Fruit fly (Drosophila melanogaster) whole organism: ENCODE measurements around the gene Idgf1.
A peak's percentile ranks its signal among the peaks of the same experiment; 100 is the strongest.

ENCODE experiments used
- CG8478 ChIP-seq: fragments of >200 bp; optimal IDR thresholded peaks from 2 replicates; lab custom pipeline; 2018; ENCODE audit warnings: inconsistent platforms
- Dll ChIP-seq: fragments of >200 bp; optimal IDR thresholded peaks from 2 replicates; lab custom pipeline; 2017
- EcR ChIP-seq, 2 experiments: fragments of >200 bp; optimal IDR thresholded peaks; 2 replicates each; lab custom pipeline; 2017; ENCODE audit warnings: missing biosample characterization in 2 of 2, missing genetic modification characterization in 2 of 2, missing genetic modification reagents in 2 of 2
- pan ChIP-seq: fragments of >200 bp; optimal IDR thresholded peaks from 2 replicates; lab custom pipeline; 2017
- psq ChIP-seq: fragments of >200 bp; optimal IDR thresholded peaks from 2 replicates; lab custom pipeline; 2017
- usp ChIP-seq: fragments of >200 bp; optimal IDR thresholded peaks from 2 replicates; lab custom pipeline; 2017; ENCODE audit warnings: missing biosample characterization, missing genetic modification characterization, mixed read lengths

Gene Idgf1

DNA sequence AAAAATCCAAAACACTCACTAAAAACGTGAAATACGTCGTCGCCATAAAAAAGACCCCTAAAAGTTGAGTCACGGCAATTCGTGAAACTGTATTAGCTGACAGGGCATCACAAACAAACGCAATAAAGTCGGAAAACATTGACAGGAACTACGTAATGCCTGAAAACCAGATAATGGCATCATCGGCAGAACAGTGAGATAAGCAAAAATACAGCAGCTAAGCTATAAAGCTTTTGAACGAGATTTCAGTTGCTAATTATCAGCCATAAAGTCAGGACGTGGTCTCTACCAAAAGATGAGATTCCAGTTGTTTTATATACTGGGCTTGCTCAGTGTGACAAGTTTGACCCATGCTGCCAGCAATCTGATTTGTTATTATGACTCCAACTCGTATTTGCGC, at the start of gene Idgf1:
Gene Idgf1, plus strand, starts transcription at position 245 of the 400 bp plus-strand sequence.
- TF ChIP-seq CG8478 = no peak
- TF ChIP-seq EcR (GFP tag; optimal IDR thresholded peaks at IDR 0.05; lab: Kevin White, UChicago) = no peak
- no peak for TF ChIP-seq pan
- no peak for TF ChIP-seq usp
- no peak for TF ChIP-seq psq
- no peak for TF ChIP-seq Dll (lab: Kevin White, UChicago)

DNA sequence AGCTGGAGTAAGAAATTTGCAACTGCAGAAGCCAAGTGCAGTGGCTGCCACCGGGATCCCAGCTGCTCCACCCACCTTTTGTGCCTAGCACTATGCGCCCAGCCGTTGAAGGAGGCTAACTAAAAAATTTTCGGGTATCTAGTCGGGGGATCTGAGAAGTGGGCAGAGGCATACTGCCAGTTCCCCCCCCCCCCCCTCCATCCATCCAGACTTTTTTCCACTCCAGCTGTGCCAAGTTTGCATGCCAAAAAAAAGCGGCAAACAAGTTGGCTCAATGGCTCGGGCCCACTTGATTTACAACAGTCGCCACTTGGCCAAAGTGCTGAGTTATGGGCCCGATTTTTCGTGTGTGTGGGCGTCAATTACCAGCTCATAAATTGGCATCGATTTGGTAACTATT, 47.6 kb upstream of the Idgf1 start:
- TF ChIP-seq usp (no peak), EcR (GFP tag; optimal IDR thresholded peaks at IDR 0.05; lab: Kevin White, UChicago) (no peak), CG8478 (no peak), Dll (lab: Kevin White, UChicago) (no peak), pan (no peak), psq (no peak)

DNA sequence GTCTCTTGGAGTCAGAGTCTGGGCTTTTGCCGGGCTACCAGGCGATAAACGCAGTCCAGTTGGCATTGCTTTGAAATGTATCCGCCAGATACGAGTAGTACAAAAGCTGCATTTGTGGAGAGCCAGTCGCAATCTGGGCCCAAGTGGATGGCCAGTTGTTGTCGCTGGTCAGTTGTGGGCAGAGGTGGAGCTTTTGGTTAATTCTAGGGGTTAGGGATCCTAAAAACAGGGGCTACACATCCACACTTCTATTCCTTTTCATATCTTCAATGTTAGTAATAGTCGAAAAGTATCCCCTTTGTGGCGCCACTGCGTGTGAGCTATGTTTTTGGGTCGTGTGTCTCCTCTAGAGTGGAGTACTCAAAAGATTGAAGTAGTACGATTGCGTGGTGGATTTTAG, 42.6 kb upstream of the Idgf1 start:
- TF ChIP-seq CG8478 (no peak), pan (no peak), EcR (GFP tag; optimal IDR thresholded peaks at IDR 0.05; lab: Kevin White, UChicago) (no peak), usp (no peak), psq (no peak), Dll (lab: Kevin White, UChicago) (no peak)

DNA sequence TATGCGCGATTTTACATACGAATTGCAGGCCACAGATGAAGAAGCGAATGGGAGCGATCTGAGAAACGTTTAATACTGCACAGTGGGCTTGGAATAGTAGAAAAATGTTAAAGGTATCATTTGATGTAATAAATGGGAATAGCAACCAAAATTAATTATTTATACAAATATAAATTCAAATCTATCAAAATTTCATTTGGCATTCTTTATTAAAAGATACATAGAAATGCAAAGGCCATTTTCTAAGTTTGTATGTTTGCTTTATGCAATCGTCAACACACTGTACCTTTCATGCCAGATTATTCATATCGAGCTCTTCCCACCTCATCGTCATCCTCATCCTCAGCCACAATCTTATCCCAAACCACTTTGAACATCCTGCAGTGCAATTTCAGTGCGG, 38.6 kb upstream of the Idgf1 start:
- TF ChIP-seq CG8478 (no peak), psq (no peak), EcR (GFP tag; optimal IDR thresholded peaks at IDR 0.05; lab: Kevin White, UChicago) (no peak), Dll (lab: Kevin White, UChicago) (no peak), usp (no peak), pan (no peak)

DNA sequence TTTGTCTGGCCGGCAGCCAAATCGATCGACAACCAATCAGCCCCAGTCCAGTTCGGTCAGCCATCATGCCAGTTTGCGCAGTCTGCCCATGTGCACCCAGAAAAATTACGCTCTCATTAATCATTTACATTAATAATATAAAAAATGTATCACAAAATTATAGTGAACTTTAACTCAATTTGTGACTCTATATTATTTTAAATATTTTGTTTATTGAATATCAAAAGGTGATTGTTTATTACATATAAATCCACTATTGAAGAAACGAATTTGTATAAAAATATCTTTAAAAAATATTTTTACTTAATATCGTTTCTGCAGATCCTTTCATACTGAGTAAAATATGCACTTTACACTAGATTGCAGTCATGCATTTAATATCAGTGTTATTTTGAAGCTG, 37.8 kb upstream of the Idgf1 start:
- TF ChIP-seq EcR (GFP tag; optimal IDR thresholded peaks at IDR 0.05; lab: Kevin White, UChicago) (no peak), Dll (lab: Kevin White, UChicago) (no peak), pan (no peak), usp (no peak), psq (no peak), CG8478 (no peak)

DNA sequence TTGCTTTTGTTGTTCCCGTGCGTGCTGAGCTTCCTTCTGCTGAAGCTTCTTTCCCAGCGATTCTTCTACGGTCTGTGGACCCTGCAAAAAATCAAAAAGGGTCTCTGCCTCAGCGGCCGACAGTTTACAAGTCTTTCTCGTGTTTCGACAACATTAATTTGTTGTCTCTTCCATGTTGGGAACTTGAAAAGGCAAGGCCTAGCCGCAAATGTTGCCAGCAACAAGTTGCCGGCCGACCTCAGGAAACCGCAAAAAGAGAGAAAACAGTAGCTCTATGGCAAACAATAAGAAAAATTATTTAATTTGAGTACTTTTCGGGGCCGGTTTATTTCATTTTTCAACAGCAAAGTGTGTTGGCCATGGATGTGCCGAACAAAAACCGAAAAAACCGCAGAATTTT, 31.3 kb upstream of the Idgf1 start:
- TF ChIP-seq Dll (lab: Kevin White, UChicago) (no peak), CG8478 (no peak), psq (no peak), EcR (GFP tag; optimal IDR thresholded peaks at IDR 0.05; lab: Kevin White, UChicago) (no peak), usp (no peak), pan (no peak)

DNA sequence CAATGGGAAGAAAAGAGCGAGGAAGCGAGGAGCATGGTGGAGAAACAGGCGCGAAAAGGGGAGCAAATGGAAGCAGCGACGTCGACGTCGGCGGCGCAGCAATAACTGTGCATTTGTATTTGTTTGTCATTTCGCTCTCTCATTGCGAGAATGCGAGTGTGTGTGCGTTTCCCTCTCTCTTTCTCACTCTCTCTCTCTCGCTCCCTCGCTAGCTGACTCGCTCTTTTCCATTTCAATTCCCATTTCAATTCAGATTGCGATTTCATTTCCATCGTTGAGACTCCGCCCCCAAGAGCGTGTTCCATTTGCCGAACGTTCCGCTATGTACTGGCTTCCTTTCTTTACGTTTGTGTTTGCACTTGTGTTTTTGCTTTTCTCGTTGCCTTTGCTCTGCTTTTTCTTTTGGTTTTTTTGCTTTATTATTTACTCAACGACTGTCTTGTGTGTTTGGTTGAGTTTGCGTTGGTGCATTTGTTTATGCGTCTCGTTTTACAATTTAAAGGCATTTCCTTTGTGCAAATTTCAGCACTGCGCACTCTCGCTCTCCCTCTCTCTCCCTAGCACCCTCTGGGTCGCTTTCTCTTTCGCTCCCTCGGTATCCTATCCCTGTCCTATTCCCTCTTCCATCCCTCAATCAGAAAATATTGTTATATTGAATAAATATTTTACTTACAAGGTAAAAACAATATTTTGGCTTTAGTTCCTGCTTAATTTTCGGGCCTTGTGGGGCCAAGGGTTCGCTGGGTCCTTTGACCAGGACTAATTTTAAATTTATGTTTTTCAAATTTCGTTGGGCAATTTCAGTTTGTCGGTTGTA, 22.2 kb upstream of the Idgf1 start:
- no peak for TF ChIP-seq Dll (lab: Kevin White, UChicago)
- TF ChIP-seq CG8478 = peak; percentile 86

DNA sequence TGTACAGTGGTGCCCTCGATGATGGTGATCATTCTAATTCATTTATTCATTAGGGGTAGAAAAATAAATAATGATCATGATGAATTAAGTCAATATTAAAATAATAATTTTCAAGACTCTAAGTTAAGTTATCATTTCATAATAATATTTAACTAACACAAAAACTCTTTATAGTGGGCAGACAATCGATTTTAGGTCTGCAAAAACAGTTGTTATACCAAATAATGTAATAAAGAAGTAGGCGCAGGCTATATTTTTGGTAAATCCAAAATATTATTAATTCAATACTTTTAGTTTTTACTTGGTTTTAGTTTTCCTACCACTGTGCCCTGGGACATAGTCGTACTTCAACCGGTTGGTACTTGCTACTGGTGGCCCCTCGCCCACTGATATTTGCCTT, 9.4 kb upstream of the Idgf1 start:
- TF ChIP-seq pan (no peak), Dll (lab: Kevin White, UChicago) (no peak), CG8478 (no peak), psq (no peak), usp (no peak), EcR (GFP tag; optimal IDR thresholded peaks at IDR 0.05; lab: Kevin White, UChicago) (no peak)

DNA sequence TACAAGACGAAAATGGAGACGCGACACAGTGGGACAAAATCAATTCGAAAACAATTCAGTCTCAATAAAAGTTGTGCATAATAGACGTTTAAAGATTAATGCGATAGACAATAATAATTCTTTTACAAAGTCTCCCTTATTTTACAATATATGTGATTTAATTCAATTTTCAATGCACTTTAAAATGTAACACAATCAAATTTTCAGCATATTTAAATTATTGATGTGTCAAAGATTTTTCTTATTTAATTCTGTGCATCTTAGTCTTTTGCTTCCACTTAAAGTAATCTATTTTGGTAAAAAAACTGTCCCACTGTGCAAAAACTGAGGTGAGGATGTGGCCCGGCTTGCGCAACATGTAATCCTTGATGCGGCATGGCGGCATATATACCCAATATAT, 7.1 kb upstream of the Idgf1 start:
- no peak for TF ChIP-seq Dll (lab: Kevin White, UChicago)
- no peak for TF ChIP-seq usp
- TF ChIP-seq psq = no peak
- no peak for TF ChIP-seq pan
- TF ChIP-seq EcR (GFP tag; optimal IDR thresholded peaks at IDR 0.05; lab: Kevin White, UChicago) = no peak
- TF ChIP-seq CG8478 = no peak

DNA sequence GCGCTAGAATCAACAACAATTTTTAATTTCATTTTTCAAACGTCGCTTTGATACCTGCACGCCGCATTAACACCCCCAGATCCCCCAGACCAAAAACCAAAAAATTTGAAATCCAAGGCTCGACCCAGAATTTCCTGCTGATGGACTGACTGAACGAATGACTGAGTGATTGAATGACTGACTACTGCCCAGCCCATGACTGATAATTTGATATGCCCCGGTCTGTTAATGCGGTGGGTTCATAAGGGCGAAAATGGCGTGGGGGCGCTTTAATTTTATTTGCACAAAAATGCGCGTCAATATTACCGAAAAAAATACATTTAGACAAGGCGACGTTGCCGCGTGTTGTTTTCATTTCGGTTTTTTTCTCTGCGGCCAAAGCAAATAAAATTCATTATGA, 2.5 kb upstream of the Idgf1 start:
- TF ChIP-seq EcR (GFP tag; optimal IDR thresholded peaks at IDR 0.05; lab: Kevin White, UChicago) = no peak
- no peak for TF ChIP-seq usp
- TF ChIP-seq Dll (lab: Kevin White, UChicago) = no peak
- TF ChIP-seq CG8478 = no peak
- TF ChIP-seq pan = no peak
- no peak for TF ChIP-seq psq

DNA sequence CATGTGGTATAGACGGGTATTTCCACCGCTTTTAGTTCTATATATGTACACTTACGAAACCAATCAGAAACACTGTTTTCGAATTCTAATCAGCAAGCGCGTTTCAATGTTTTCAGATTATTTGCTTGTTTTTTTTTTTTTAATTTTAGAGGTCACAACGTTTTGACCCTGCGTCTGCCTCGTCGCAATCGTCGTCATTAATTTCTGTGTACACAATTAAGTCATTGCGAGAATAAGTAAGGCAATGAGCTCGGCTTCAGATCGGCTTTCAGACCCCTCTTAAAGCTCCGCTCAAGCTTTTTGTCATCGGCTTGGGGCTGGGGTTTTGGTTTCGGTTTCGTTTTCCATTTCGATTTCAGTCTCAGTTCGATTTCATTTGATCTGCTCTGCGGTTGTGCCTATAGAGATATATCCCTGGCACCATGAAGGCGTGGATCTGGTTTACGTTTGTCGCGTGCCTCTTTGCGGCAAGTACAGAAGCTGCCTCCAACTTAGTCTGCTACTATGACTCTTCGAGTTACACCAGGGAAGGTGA, 2.0 kb downstream of the Idgf1 start, which contains the start of gene Idgf2:
Gene Idgf2, plus strand, starts transcription at position 356 of the 535 bp plus-strand sequence.
- no peak for TF ChIP-seq Dll (lab: Kevin White, UChicago)
- no peak for TF ChIP-seq psq
- no peak for TF ChIP-seq EcR (GFP tag; optimal IDR thresholded peaks at IDR 0.05; lab: Kevin White, UChicago)

DNA sequence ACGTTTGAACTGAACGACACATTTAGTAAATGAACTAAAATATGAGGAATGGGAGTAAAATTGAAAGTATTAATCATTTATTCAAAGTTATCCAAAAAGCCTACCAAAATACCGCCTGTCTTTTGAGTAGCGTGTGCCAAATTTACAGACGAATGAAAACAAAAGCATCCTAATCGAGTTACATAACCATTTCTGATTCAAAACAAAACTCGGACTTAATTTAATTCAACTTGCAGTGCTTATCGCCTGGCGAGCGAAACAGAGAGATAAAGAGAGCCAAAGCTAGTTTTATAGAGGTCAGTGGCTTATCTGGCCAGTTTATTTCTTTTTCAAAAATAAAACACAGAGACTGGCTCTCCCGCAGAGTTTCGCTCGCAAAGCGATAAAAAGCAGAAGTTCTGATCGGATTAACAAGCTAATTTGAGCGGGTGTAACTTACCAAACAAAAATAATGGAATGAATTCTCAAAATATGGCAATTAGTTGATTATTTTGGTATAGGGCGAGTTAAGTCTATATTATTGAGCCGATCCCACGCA, 2.9 kb downstream of the Idgf1 start:
- TF ChIP-seq Dll (lab: Kevin White, UChicago) = no peak
- no peak for TF ChIP-seq CG8478
- TF ChIP-seq usp = no peak
- TF ChIP-seq psq = no peak
- no peak for TF ChIP-seq pan
- TF ChIP-seq EcR (GFP tag; optimal IDR thresholded peaks at IDR 0.05; lab: Kevin White, UChicago) = peak in 1 of 2 experiments; percentile 84

DNA sequence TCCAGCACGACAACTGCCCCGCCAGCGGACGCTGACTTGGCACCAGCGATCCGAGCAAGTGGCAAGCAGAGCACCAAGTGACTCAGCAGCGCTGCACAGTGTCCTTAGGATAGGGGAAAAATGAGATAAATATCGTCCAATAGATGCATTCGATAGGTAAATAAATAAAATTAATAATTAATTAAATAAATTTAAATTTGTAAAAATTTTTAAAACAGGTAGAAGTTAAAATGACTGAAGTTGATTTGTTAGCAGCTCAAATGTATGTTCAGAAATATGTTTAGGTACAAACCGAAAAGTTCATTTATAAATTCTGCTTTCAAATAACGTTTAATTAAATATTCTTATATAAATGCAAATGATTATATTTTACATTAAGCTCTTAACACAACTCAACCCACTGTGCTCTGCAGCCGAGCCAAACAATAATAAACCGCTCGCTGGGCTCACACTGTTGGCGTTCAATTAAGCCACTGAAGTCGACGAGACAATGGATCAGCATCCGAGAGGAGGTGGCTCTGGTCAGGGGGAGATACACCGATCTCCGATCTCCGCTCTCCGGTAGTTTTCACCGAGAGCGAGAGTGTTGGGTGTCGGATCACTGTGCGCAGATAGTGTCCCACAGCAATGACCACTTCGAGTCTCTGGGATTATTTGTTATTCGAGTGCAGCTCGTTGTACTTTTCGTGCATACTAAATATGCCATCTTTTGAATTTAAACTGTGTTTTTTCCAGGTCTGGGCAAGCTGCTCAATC, 3.6 kb downstream of the Idgf1 start, which contains the start of gene CG5888:
Gene CG5888, minus strand, starts transcription at position 19 of the 756 bp plus-strand sequence.
- no peak for TF ChIP-seq usp
- TF ChIP-seq psq = no peak
- TF ChIP-seq EcR (GFP tag; optimal IDR thresholded peaks at IDR 0.05; lab: Kevin White, UChicago) = no peak
- no peak for TF ChIP-seq Dll (lab: Kevin White, UChicago)
- TF ChIP-seq CG8478 = no peak
- TF ChIP-seq pan = no peak
